Worm (Caenorhabditis elegans) whole organism, L3 larva: ENCODE data around the gene pat-6.
A peak's percentile ranks its signal among the peaks of the same experiment; 100 is the strongest.

Experiments
- ZK546.5 ChIP-seq: sonication (generic microtip); optimal IDR thresholded peaks from 2 replicates; lab custom pipeline; 2017; ENCODE audit warnings: missing biosample characterization, missing genetic modification characterization
- ama-1 ChIP-seq: fragments of 150-350 bp; optimal IDR thresholded peaks from 2 replicates; lab custom pipeline; 2018
- ceh-16 ChIP-seq: sonication (generic microtip); optimal IDR thresholded peaks from 2 replicates; lab custom pipeline; 2017; ENCODE audit warnings: missing biosample characterization, missing genetic modification characterization
- ceh-9 ChIP-seq: sonication (generic microtip); optimal IDR thresholded peaks from 2 replicates; lab custom pipeline; 2018; ENCODE audit warnings: missing biosample characterization, missing genetic modification characterization
- elt-2 ChIP-seq: sonication (generic microtip); optimal IDR thresholded peaks from 2 replicates; lab custom pipeline; 2016; ENCODE audit warnings: missing genetic modification reagents, mild to moderate bottlenecking, missing genetic modification characterization, missing compliant biosample characterization
- lin-39 ChIP-seq: fragments of 150-350 bp; optimal IDR thresholded peaks from 2 replicates; lab custom pipeline; 2018; ENCODE audit warnings: missing biosample characterization, missing genetic modification reagents, missing genetic modification characterization
- nfya-1 ChIP-seq: sonication (generic microtip); optimal IDR thresholded peaks from 2 replicates; lab custom pipeline; 2017; ENCODE audit warnings: missing genetic modification characterization, mild to moderate bottlenecking, missing compliant biosample characterization, antibody characterized with exemption, moderate library complexity; ENCODE audit not compliant: insufficient read depth
- nhr-28 ChIP-seq: fragments of 150-350 bp; optimal IDR thresholded peaks from 2 replicates; lab custom pipeline; 2014; ENCODE audit warnings: missing biosample characterization, missing genetic modification characterization
- nhr-76 ChIP-seq: fragments of 150-350 bp; sonication (generic microtip); optimal IDR thresholded peaks from 5 replicates; lab custom pipeline; 2014; ENCODE audit warnings: missing biosample characterization, missing genetic modification characterization
- pqm-1 ChIP-seq: fragments of 150-350 bp; optimal IDR thresholded peaks from 2 replicates; lab custom pipeline; 2017; ENCODE audit warnings: missing biosample characterization, missing genetic modification characterization, inconsistent platforms
- snpc-4 ChIP-seq: fragments of 150-350 bp; optimal IDR thresholded peaks from 2 replicates; lab custom pipeline; 2014; ENCODE audit warnings: missing biosample characterization, missing genetic modification characterization
- ztf-11 ChIP-seq: fragments of 150-350 bp; optimal IDR thresholded peaks from 2 replicates; lab custom pipeline; 2014; ENCODE audit warnings: missing biosample characterization, missing genetic modification characterization

- TF ChIP-seq ZK546.5 (tag; lab: Kevin White, UChicago) (no peak), nhr-76 (no peak), nhr-28 (no peak), lin-39 (tag; lab: Kevin White, UChicago) (no peak), ceh-16 (tag; lab: Kevin White, UChicago) (no peak), elt-2 (tag; lab: Kevin White, UChicago) (peak; percentile 14), ztf-11 (no peak), ceh-9 (tag; lab: Kevin White, UChicago) (no peak), pqm-1 (no peak), snpc-4 (tag; lab: Kevin White, UChicago) (no peak), nfya-1 (tag; lab: Kevin White, UChicago) (peak; percentile 48), ama-1 (lab: Kevin White, UChicago) (no peak)
These were observed 23.7 kb downstream of the pat-6 start, which contains the start of the genes fnta-1 and cogc-8 for ce11 chrIV:240257-240754.
